Worm (Caenorhabditis elegans) whole organism, L1 larva: Measurements from ENCODE around the gene srw-11.

ENCODE experiments used
- C04F5.9 ChIP-seq: sonication (generic microtip); optimal IDR thresholded peaks from 2 replicates; lab custom pipeline; 2016; ENCODE audit warnings: missing genetic modification characterization, missing compliant biosample characterization
- C34B4.2 ChIP-seq: sonication (generic microtip); optimal IDR thresholded peaks from 2 replicates; lab custom pipeline; 2017; ENCODE audit warnings: mild to moderate bottlenecking, missing genetic modification characterization, missing compliant biosample characterization
- Y116A8C.19 ChIP-seq: sonication (generic microtip); optimal IDR thresholded peaks from 2 replicates; lab custom pipeline; 2016; ENCODE audit warnings: missing compliant biosample characterization, missing genetic modification characterization, borderline replicate concordance
- aly-2 ChIP-seq: fragments of 150-350 bp; optimal IDR thresholded peaks from 2 replicates; lab custom pipeline; 2014; ENCODE audit warnings: missing biosample characterization, missing genetic modification characterization
- ama-1 ChIP-seq: fragments of 150-350 bp; optimal IDR thresholded peaks from 2 replicates; lab custom pipeline; 2014
- blmp-1 ChIP-seq: fragments of 150-350 bp; optimal IDR thresholded peaks from 2 replicates; lab custom pipeline; 2014; ENCODE audit warnings: missing biosample characterization, missing genetic modification characterization
- ceh-63 ChIP-seq: fragments of 200-800 bp; sonication (Bioruptor generic); optimal IDR thresholded peaks from 2 replicates; lab custom pipeline; 2018; ENCODE audit warnings: mild to moderate bottlenecking, missing genetic modification characterization, missing compliant biosample characterization
- ceh-82 ChIP-seq, 3 experiments: fragments of 150-350 bp in 1 of 3; sonication (generic microtip) in 2 of 3; optimal IDR thresholded peaks; 2 replicates each; lab custom pipeline; 2014 to 2017; ENCODE audit warnings: missing biosample characterization in 3 of 3, missing genetic modification characterization in 3 of 3
- dsc-1 ChIP-seq: sonication (generic microtip); optimal IDR thresholded peaks from 2 replicates; lab custom pipeline; 2016; ENCODE audit warnings: mild to moderate bottlenecking, missing genetic modification characterization, missing compliant biosample characterization
- efl-1 ChIP-seq, 4 experiments: fragments of 150-350 bp; optimal IDR thresholded peaks in 3 of 4; peaks in 1 of 4; 1 replicate in 1 of 4; 2 replicates in 3 of 4; lab custom pipeline; 2014; ENCODE audit warnings: missing biosample characterization in 2 of 4, missing genetic modification characterization in 2 of 4, missing genetic modification reagents in 2 of 4
- egl-13 ChIP-seq: sonication (generic microtip); optimal IDR thresholded peaks from 2 replicates; lab custom pipeline; 2016; ENCODE audit warnings: missing genotype, missing genetic modification reagents, missing genetic modification characterization, missing compliant biosample characterization
- egl-27 ChIP-seq, 2 experiments: fragments of 150-350 bp in 1 of 2; sonication (generic microtip); optimal IDR thresholded peaks; 3 replicates each; lab custom pipeline; 2017 to 2018; ENCODE audit warnings: missing biosample characterization in 2 of 2, missing genetic modification characterization in 2 of 2, missing genetic modification reagents in 2 of 2
- elt-2 ChIP-seq: sonication (generic microtip); optimal IDR thresholded peaks from 2 replicates; lab custom pipeline; 2016; ENCODE audit warnings: missing genetic modification characterization, mild to moderate bottlenecking, inconsistent platforms, missing compliant biosample characterization, missing genetic modification reagents
- ets-5 ChIP-seq: fragments of 200-800 bp; sonication (Bioruptor generic); IDR thresholded peaks from 2 replicates; pipeline ENCODE4 v1.3.6; 2022; ENCODE audit warnings: missing genetic modification characterization, missing compliant biosample characterization
- fkh-4 ChIP-seq: sonication (generic microtip); optimal IDR thresholded peaks from 2 replicates; lab custom pipeline; 2016; ENCODE audit warnings: missing compliant biosample characterization, missing genetic modification characterization, borderline replicate concordance
- hpl-2 ChIP-seq: fragments of 150-350 bp; optimal IDR thresholded peaks from 2 replicates; lab custom pipeline; 2014; ENCODE audit warnings: missing biosample characterization, missing genetic modification reagents, missing genetic modification characterization
- irx-1 ChIP-seq: sonication (generic microtip); optimal IDR thresholded peaks from 2 replicates; lab custom pipeline; 2016; ENCODE audit warnings: missing genetic modification characterization, missing compliant biosample characterization
- lin-13 ChIP-seq: fragments of 150-350 bp; optimal IDR thresholded peaks from 2 replicates; lab custom pipeline; 2014; ENCODE audit warnings: missing biosample characterization, missing genetic modification reagents, missing genetic modification characterization
- lin-15B ChIP-seq: fragments of 150-350 bp; sonication (generic microtip); optimal IDR thresholded peaks from 3 replicates; lab custom pipeline; 2014; ENCODE audit warnings: missing biosample characterization, missing genetic modification characterization
- lir-3 ChIP-seq: sonication (generic microtip); optimal IDR thresholded peaks from 2 replicates; lab custom pipeline; 2016; ENCODE audit warnings: mild to moderate bottlenecking, missing genetic modification characterization, moderate library complexity, missing compliant biosample characterization; ENCODE audit not compliant: poor library complexity
- lsy-2 ChIP-seq, 2 experiments: fragments of 150-350 bp; optimal IDR thresholded peaks; 2 replicates each; lab custom pipeline; 2014; ENCODE audit warnings: missing biosample characterization in 2 of 2, missing genetic modification characterization in 2 of 2
- mab-9 ChIP-seq: fragments of 200-800 bp; sonication (Bioruptor generic); IDR thresholded peaks from 2 replicates; pipeline ENCODE4 v1.3.6; 2022; ENCODE audit warnings: missing genetic modification reagents, missing genetic modification characterization, missing compliant biosample characterization
- mef-2 ChIP-seq: fragments of 150-350 bp; optimal IDR thresholded peaks from 2 replicates; lab custom pipeline; 2014; ENCODE audit warnings: missing biosample characterization, missing genetic modification characterization
- mep-1 ChIP-seq: fragments of 150-350 bp; optimal IDR thresholded peaks from 2 replicates; lab custom pipeline; 2014; ENCODE audit warnings: missing biosample characterization, missing genetic modification characterization
- nhr-11 ChIP-seq: fragments of 150-350 bp; optimal IDR thresholded peaks from 2 replicates; lab custom pipeline; 2014; ENCODE audit warnings: missing biosample characterization, missing genetic modification characterization
- nhr-12 ChIP-seq: sonication (generic microtip); optimal IDR thresholded peaks from 2 replicates; lab custom pipeline; 2017; ENCODE audit warnings: missing biosample characterization, missing genetic modification characterization
- nhr-20 ChIP-seq: sonication (generic microtip); optimal IDR thresholded peaks from 2 replicates; lab custom pipeline; 2016; ENCODE audit warnings: mild to moderate bottlenecking, missing genetic modification characterization, missing compliant biosample characterization
- nhr-237 ChIP-seq: fragments of 150-350 bp; optimal IDR thresholded peaks from 2 replicates; lab custom pipeline; 2014; ENCODE audit warnings: missing biosample characterization, missing genetic modification characterization
- nhr-28 ChIP-seq: fragments of 150-350 bp; optimal IDR thresholded peaks from 2 replicates; lab custom pipeline; 2014; ENCODE audit warnings: missing biosample characterization, missing genetic modification characterization
- nhr-47 ChIP-seq: sonication (generic microtip); optimal IDR thresholded peaks from 2 replicates; lab custom pipeline; 2016; ENCODE audit warnings: mild to moderate bottlenecking, missing genetic modification characterization, moderate library complexity, missing compliant biosample characterization
- nhr-76 ChIP-seq: sonication (generic microtip); optimal IDR thresholded peaks from 2 replicates; lab custom pipeline; 2017; ENCODE audit warnings: missing biosample characterization, missing genetic modification characterization
- pag-3 ChIP-seq: sonication (generic microtip); optimal IDR thresholded peaks from 2 replicates; lab custom pipeline; 2017; ENCODE audit warnings: missing genetic modification characterization, mild to moderate bottlenecking, missing compliant biosample characterization, antibody characterized with exemption, borderline replicate concordance; ENCODE audit not compliant: insufficient read depth
- rnt-1 ChIP-seq: sonication (generic microtip); optimal IDR thresholded peaks from 2 replicates; lab custom pipeline; 2016; ENCODE audit warnings: mild to moderate bottlenecking, missing genetic modification characterization, moderate library complexity, missing compliant biosample characterization
- snu-23 ChIP-seq: sonication (generic microtip); optimal IDR thresholded peaks from 2 replicates; lab custom pipeline; 2016; ENCODE audit warnings: missing genetic modification characterization, missing compliant biosample characterization
- sptf-1 ChIP-seq: fragments of 150-350 bp; optimal IDR thresholded peaks from 2 replicates; lab custom pipeline; 2014; ENCODE audit warnings: missing biosample characterization, missing genetic modification characterization
- swsn-7 ChIP-seq: sonication (generic microtip); optimal IDR thresholded peaks from 2 replicates; lab custom pipeline; 2016; ENCODE audit warnings: missing genetic modification characterization, missing compliant biosample characterization
- unc-30 ChIP-seq: sonication (generic microtip); optimal IDR thresholded peaks from 2 replicates; lab custom pipeline; 2017; ENCODE audit warnings: missing biosample characterization, missing genetic modification characterization
- unc-62 ChIP-seq: fragments of 150-350 bp; optimal IDR thresholded peaks from 2 replicates; lab custom pipeline; 2014; ENCODE audit warnings: missing biosample characterization, missing genetic modification reagents, missing genetic modification characterization
- unc-86 ChIP-seq: sonication (generic microtip); optimal IDR thresholded peaks from 2 replicates; lab custom pipeline; 2016; ENCODE audit warnings: missing genetic modification characterization, missing compliant biosample characterization
- unc-98 ChIP-seq: fragments of 200-800 bp; sonication (Bioruptor generic); IDR thresholded peaks from 2 replicates; pipeline ENCODE4 v1.3.6; 2022; ENCODE audit warnings: missing genetic modification characterization, missing compliant biosample characterization
- zip-4 ChIP-seq: fragments of 200-800 bp; sonication (Bioruptor generic); optimal IDR thresholded peaks from 2 replicates; lab custom pipeline; 2018; ENCODE audit warnings: mild to moderate bottlenecking, missing genetic modification characterization, moderate library complexity, missing compliant biosample characterization

The srw-11 gene

DNA sequence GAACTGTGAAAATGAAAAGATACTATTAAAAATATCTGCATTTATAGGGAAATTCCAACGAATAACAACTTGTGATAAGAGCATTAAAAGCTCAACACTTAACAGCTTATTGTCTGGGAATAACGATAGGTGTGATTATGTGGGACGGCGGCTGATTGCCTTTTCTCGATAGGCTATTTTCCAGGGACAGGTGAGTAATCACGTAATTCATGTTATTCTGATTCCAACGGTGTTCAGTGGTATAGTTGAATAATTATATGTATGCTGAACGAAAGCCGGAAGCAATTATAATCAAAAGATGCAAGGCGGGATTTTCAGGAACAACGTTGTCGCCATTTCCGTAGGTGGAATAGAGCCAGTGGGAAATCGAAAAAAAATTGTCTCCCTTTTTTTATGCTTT lies 36.8 kb upstream of the srw-11 start, which contains the start of gene srw-17:
Gene srw-17 (minus strand): TSS at position 101 of the 400 bp plus-strand sequence.
- no peak for TF ChIP-seq nhr-28 (tag; lab: Kevin White, UChicago)
- TF ChIP-seq fkh-4 (tag; lab: Kevin White, UChicago), result no peak
- no peak for TF ChIP-seq snu-23
- no peak for TF ChIP-seq lir-3 (tag; lab: Kevin White, UChicago)
- TF ChIP-seq blmp-1 (tag; lab: Kevin White, UChicago), result no peak
- TF ChIP-seq zip-4 (GFP tag; lab: Kevin White, UChicago), result no peak
- no peak for TF ChIP-seq pag-3
- no peak for TF ChIP-seq dsc-1 (tag; lab: Kevin White, UChicago)
- TF ChIP-seq egl-27 (tag; optimal IDR thresholded peaks at IDR 0.05; lab: Kevin White, UChicago), result no peak
- TF ChIP-seq Y116A8C.19 (tag; lab: Kevin White, UChicago), result no peak

DNA sequence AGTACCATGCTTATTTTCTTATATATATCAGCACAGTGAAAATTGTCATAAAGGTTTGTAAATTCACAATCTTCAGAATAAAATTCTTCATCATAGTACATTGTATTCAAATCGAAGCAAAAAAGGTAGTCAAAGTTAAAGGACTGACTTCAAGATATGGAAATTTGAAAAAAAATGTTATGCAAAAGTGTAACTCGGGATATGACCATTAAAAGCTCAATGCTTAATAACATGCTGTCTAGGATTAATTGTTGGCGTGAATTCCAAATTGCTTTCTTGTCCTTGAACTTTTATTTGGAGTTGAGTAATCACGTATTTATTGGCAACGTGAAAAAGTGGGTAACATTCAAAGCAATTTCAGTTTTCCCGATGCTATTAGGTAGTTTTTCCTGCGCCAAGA lies 34.6 kb upstream of the srw-11 start, which contains the start of gene srw-16:
Gene srw-16 (minus strand): TSS at position 101 of the 400 bp plus-strand sequence.
- TF ChIP-seq lin-15B (tag; lab: Kevin White, UChicago) (no peak), swsn-7 (tag; lab: Kevin White, UChicago) (no peak), egl-13 (tag; lab: Kevin White, UChicago) (no peak), nhr-237 (tag; lab: Kevin White, UChicago) (no peak), mab-9 (GFP tag; lab: Robert Waterston, UW) (no peak), irx-1 (tag; lab: Kevin White, UChicago) (no peak), nhr-28 (tag; lab: Kevin White, UChicago) (no peak), unc-30 (no peak), unc-62 (GFP tag; lab: Kevin White, UChicago) (no peak), efl-1 (optimal IDR thresholded peaks at IDR 0.05; lab: Kevin White, UChicago) (no peak), efl-1 (GFP tag; optimal IDR thresholded peaks at IDR 0.05 in 1 of 2; lab: Kevin White, UChicago) (no peak), unc-86 (no peak), hpl-2 (GFP tag; lab: Kevin White, UChicago) (no peak), lin-13 (GFP tag; lab: Kevin White, UChicago) (no peak), sptf-1 (no peak), C04F5.9 (tag; lab: Kevin White, UChicago) (no peak), nhr-11 (tag; lab: Kevin White, UChicago) (no peak), nhr-20 (tag; lab: Kevin White, UChicago) (no peak), lsy-2 (tag; optimal IDR thresholded peaks at IDR 0.05; lab: Kevin White, UChicago) (no peak)

DNA sequence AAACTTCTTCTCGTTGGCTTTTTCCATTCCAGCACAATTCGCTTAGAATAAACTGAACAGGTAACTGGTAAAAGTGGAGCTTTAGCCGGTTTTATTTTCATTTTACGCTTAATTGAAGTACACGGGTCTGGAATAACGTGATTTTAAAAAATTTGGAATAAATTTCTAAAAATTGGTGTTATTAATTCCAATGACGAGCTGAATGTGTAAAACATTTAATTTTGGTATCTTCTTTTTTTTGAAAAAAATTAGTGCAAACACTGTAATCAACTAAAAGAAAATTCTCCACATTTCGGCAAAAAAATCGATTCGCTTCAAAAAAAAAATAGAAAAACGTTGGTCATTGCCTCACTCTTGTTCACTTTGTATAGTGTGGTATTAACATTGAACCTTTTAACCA lies 32.1 kb upstream of the srw-11 start, which contains the start of gene T10H4.4:
Gene T10H4.4 (minus strand): TSS at position 101 of the 400 bp plus-strand sequence.
- TF ChIP-seq mep-1 (tag; lab: Kevin White, UChicago), result no peak
- no peak for TF ChIP-seq mab-9 (GFP tag; lab: Robert Waterston, UW)
- no peak for TF ChIP-seq nhr-20 (tag; lab: Kevin White, UChicago)
- no peak for TF ChIP-seq elt-2 (tag; lab: Kevin White, UChicago)
- TF ChIP-seq nhr-76 (tag; lab: Kevin White, UChicago), result no peak
- TF ChIP-seq ets-5 (GFP tag; lab: Robert Waterston, UW), result no peak
- TF ChIP-seq unc-86, result no peak
- TF ChIP-seq nhr-12 (tag; lab: Kevin White, UChicago), result no peak
- no peak for TF ChIP-seq ama-1 (lab: Kevin White, UChicago)
- TF ChIP-seq mef-2 (tag; lab: Kevin White, UChicago), result no peak
- TF ChIP-seq C34B4.2 (tag; lab: Kevin White, UChicago), result no peak
- no peak for TF ChIP-seq aly-2 (tag; lab: Kevin White, UChicago)
- TF ChIP-seq nhr-47 (tag; lab: Kevin White, UChicago), result no peak
- TF ChIP-seq rnt-1 (tag; lab: Kevin White, UChicago), result no peak
- TF ChIP-seq Y116A8C.19 (tag; lab: Kevin White, UChicago), result no peak
- TF ChIP-seq unc-98 (GFP tag; lab: Robert Waterston, UW), result no peak
- no peak for TF ChIP-seq ceh-82 (tag; optimal IDR thresholded peaks at IDR 0.05; lab: Kevin White, UChicago)
- TF ChIP-seq ceh-63 (GFP tag; lab: Kevin White, UChicago), result no peak
